Fruit fly (Drosophila melanogaster): ENCODE results near the gene CG10555.

DNA sequence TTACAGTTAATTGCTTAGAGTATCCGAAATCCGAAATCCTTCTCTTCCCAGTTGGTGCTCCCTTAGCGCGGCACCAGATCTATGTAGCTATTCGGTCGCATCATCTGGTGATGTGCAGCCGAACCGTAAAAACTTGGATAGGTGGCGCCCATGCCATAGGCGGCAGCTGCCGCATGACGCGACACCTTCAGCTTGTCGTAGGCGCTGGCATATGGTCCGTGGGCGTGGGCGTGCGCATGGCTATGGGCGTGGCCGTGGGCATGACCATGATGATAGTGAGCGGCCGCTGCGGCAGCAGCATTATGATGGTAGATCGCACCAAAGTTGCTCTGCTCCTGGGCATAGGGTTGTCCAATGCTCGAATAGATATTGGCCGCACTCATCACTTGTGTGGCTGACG, 49.4 kb downstream of the CG10555 start:
- TF ChIP-seq Sox102F (GFP tag; optimal IDR thresholded peaks at IDR 0.05) (no peak), chinmo (GFP tag; IDR thresholded peaks at IDR 0.05; ENCODE audit: partially characterized antibody) (no peak), Ptx1 (GFP tag; IDR thresholded peaks at IDR 0.05) (no peak), wor (GFP tag; IDR thresholded peaks at IDR 0.05) (no peak), fru (optimal IDR thresholded peaks at IDR 0.05) (no peak), CG2116 (GFP tag; optimal IDR thresholded peaks at IDR 0.05) (no peak), Jarid2 (GFP tag; optimal IDR thresholded peaks at IDR 0.05) (no peak), inv (GFP tag; IDR thresholded peaks at IDR 0.05; ENCODE audit: partially characterized antibody) (no peak), Fer2 (tag; optimal IDR thresholded peaks at IDR 0.05) (no peak), zfh1 (GFP tag; IDR thresholded peaks at IDR 0.05) (no peak), Side (GFP tag; optimal IDR thresholded peaks at IDR 0.05) (no peak), H2.0 (GFP tag; IDR thresholded peaks at IDR 0.05) (no peak)
